Worm (Caenorhabditis elegans): ENCODE results near the gene C33A12.3.

Gene C33A12.3

DNA sequence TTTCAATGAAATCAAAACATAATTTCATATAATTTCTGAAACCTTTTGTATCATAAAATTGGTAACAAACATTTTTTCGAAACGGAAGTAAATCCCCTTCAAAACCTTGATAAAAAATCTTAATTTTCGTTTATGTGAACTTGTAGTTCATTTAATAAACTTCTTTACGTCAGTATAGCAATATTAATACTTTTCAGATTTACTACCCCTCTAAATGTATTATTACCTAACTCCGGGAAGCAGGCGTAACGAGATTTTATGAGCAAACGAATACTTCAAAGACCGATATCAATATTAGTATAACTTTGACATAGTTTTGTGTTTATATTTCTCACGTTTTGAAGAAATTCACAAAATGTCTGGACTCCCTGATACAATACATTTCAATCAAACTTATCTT, 24.5 kb downstream of the C33A12.3 start, which contains the start of gene sru-1:
sru-1 (plus strand) TSS at position 301 of the 400 bp plus-strand sequence.
- no peak for TF ChIP-seq hnd-1 (tag; optimal IDR thresholded peaks at IDR 0.05)
- no peak for TF ChIP-seq tbx-11 (GFP tag; IDR thresholded peaks at IDR 0.05)
- no peak for TF ChIP-seq sea-1 (GFP tag; conservative IDR thresholded peaks at IDR 0.05)
- TF ChIP-seq F13C5.2 (tag; optimal IDR thresholded peaks at IDR 0.05), result no peak
- no peak for TF ChIP-seq ets-7 (tag; optimal IDR thresholded peaks at IDR 0.05)
- no peak for TF ChIP-seq scrt-1 (GFP tag; IDR thresholded peaks at IDR 0.05)
- TF ChIP-seq ceh-13 (GFP tag; optimal IDR thresholded peaks at IDR 0.05), result no peak
- TF ChIP-seq pes-1 (GFP tag; IDR thresholded peaks at IDR 0.05), result no peak
- no peak for TF ChIP-seq aly-1 (tag; optimal IDR thresholded peaks at IDR 0.05)
- no peak for TF ChIP-seq tbx-37 (GFP tag; conservative IDR thresholded peaks at IDR 0.05)
- no peak for TF ChIP-seq hmbx-1 (tag; optimal IDR thresholded peaks at IDR 0.05)
- TF ChIP-seq B0310.2 (tag; optimal IDR thresholded peaks at IDR 0.05), result no peak
- no peak for TF ChIP-seq hmg-4 (GFP tag; optimal IDR thresholded peaks at IDR 0.05)
- no peak for TF ChIP-seq flt-1 (GFP tag; IDR thresholded peaks at IDR 0.05)
- TF ChIP-seq ama-1 (optimal IDR thresholded peaks at IDR 0.05), result no peak

DNA sequence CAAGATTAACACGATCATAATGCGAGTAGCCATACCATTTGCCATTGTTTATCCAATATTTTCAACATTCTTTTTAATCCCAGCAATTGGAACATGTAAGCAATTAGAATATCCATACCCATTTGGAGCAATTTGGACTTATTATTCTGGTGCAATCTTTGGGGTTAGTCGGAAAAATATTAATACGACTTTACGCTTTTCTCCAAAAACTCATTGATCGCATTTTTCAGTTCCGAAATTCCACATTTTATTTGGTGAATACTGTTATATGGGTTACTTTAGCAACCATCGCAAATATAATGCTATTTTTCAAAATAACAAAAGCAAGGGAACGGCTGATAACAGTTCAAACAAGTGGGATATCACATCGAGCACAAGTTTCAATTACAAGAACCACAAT, 26.0 kb downstream of the C33A12.3 start:
- no peak for TF ChIP-seq hnd-1 (tag; optimal IDR thresholded peaks at IDR 0.05)
- no peak for TF ChIP-seq hmbx-1 (tag; optimal IDR thresholded peaks at IDR 0.05)
- TF ChIP-seq F13C5.2 (tag; optimal IDR thresholded peaks at IDR 0.05), result no peak
- no peak for TF ChIP-seq sea-1 (GFP tag; conservative IDR thresholded peaks at IDR 0.05)
- no peak for TF ChIP-seq hmg-4 (GFP tag; optimal IDR thresholded peaks at IDR 0.05)
- TF ChIP-seq ets-7 (tag; optimal IDR thresholded peaks at IDR 0.05), result no peak
- no peak for TF ChIP-seq pes-1 (GFP tag; IDR thresholded peaks at IDR 0.05)
- no peak for TF ChIP-seq flt-1 (GFP tag; IDR thresholded peaks at IDR 0.05)
- TF ChIP-seq aly-1 (tag; optimal IDR thresholded peaks at IDR 0.05), result no peak
- no peak for TF ChIP-seq ceh-13 (GFP tag; optimal IDR thresholded peaks at IDR 0.05)
- no peak for TF ChIP-seq B0310.2 (tag; optimal IDR thresholded peaks at IDR 0.05)
- TF ChIP-seq tbx-11 (GFP tag; IDR thresholded peaks at IDR 0.05), result no peak
- TF ChIP-seq tra-4 (tag; optimal IDR thresholded peaks at IDR 0.05), result no peak
- no peak for TF ChIP-seq scrt-1 (GFP tag; IDR thresholded peaks at IDR 0.05)
- no peak for TF ChIP-seq tbx-37 (GFP tag; conservative IDR thresholded peaks at IDR 0.05)
- no peak for TF ChIP-seq ceh-36 (tag; optimal IDR thresholded peaks at IDR 0.05)
- no peak for TF ChIP-seq ama-1 (optimal IDR thresholded peaks at IDR 0.05)

ce11 chrIV:9485972-9486371, 26.8 kb downstream of the C33A12.3 start, which contains the start of gene sru-2:
TSS of gene sru-2 (plus strand) at chrIV:9486272.
- no peak for TF ChIP-seq ama-1 (optimal IDR thresholded peaks at IDR 0.05)
- TF ChIP-seq ceh-13 (GFP tag; optimal IDR thresholded peaks at IDR 0.05), result no peak
- TF ChIP-seq tra-4 (tag; optimal IDR thresholded peaks at IDR 0.05), result no peak
- TF ChIP-seq hmg-4 (GFP tag; optimal IDR thresholded peaks at IDR 0.05), result no peak
- TF ChIP-seq pes-1 (GFP tag; IDR thresholded peaks at IDR 0.05), result no peak
- TF ChIP-seq sea-1 (GFP tag; conservative IDR thresholded peaks at IDR 0.05), result no peak
- no peak for TF ChIP-seq B0310.2 (tag; optimal IDR thresholded peaks at IDR 0.05)
- TF ChIP-seq tbx-11 (GFP tag; IDR thresholded peaks at IDR 0.05), result no peak
- no peak for TF ChIP-seq scrt-1 (GFP tag; IDR thresholded peaks at IDR 0.05)

- TF ChIP-seq F13C5.2 (tag; optimal IDR thresholded peaks at IDR 0.05) (no peak), scrt-1 (GFP tag; IDR thresholded peaks at IDR 0.05) (no peak), ceh-13 (GFP tag; optimal IDR thresholded peaks at IDR 0.05) (no peak), ama-1 (optimal IDR thresholded peaks at IDR 0.05) (no peak), tbx-37 (GFP tag; conservative IDR thresholded peaks at IDR 0.05) (no peak)
Measured at ce11 chrIV:9485040-9485439, 27.8 kb downstream of the C33A12.3 start, which contains the start of gene gadr-2. TSS of gene gadr-2 (minus strand) at chrIV:9485140.

DNA sequence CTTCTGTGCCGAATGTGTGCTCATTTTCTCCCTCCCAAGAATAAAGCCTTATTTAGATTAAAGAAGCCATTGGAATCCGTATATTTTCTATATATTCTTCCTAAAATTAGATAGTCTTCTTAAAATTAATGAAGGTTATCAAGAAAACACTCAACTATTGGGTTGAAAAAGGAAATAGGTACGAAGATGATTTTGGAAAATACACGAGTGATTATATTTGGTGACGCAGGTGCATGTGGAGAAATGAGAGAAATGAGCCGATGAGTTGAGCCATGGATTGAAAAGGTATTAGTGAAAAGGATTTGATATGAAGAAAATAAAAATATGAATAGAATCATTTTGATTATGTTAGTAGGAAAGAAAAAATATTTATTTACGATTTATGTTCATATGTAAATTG, 31.9 kb downstream of the C33A12.3 start, which contains the start of gene cng-3:
cng-3 (minus strand) TSS at position 102 of the 400 bp plus-strand sequence.
- TF ChIP-seq ama-1 (optimal IDR thresholded peaks at IDR 0.05) (no peak), tbx-11 (GFP tag; IDR thresholded peaks at IDR 0.05) (no peak), ceh-36 (tag; optimal IDR thresholded peaks at IDR 0.05) (no peak), ceh-13 (GFP tag; optimal IDR thresholded peaks at IDR 0.05) (no peak), B0310.2 (tag; optimal IDR thresholded peaks at IDR 0.05) (no peak), ets-7 (tag; optimal IDR thresholded peaks at IDR 0.05) (no peak), tbx-37 (GFP tag; conservative IDR thresholded peaks at IDR 0.05) (no peak), hmbx-1 (tag; optimal IDR thresholded peaks at IDR 0.05) (no peak)

ce11 chrIV:9477135-9477928, 35.5 kb downstream of the C33A12.3 start, which contains the start of gene wrt-3:
TSS of gene wrt-3 (minus strand) at chrIV:9477456.
- TF ChIP-seq tra-4 (tag; optimal IDR thresholded peaks at IDR 0.05) (peak; percentile 87), pes-1 (GFP tag; IDR thresholded peaks at IDR 0.05) (peak; percentile 98), sea-1 (GFP tag; conservative IDR thresholded peaks at IDR 0.05) (no peak; the same call in 1 of the 2 replicates), ceh-13 (GFP tag; optimal IDR thresholded peaks at IDR 0.05) (peak; percentile 93), F13C5.2 (tag; optimal IDR thresholded peaks at IDR 0.05) (peak; percentile 91), hmbx-1 (tag; optimal IDR thresholded peaks at IDR 0.05) (peak; percentile 81), scrt-1 (GFP tag; IDR thresholded peaks at IDR 0.05) (peak; percentile 99), B0310.2 (tag; optimal IDR thresholded peaks at IDR 0.05) (peak; percentile 92), ets-7 (tag; optimal IDR thresholded peaks at IDR 0.05) (peak; percentile 86), ceh-36 (tag; optimal IDR thresholded peaks at IDR 0.05) (peak; percentile 95), tbx-11 (GFP tag; IDR thresholded peaks at IDR 0.05) (peak; percentile 98), tbx-37 (GFP tag; conservative IDR thresholded peaks at IDR 0.05) (peak; percentile 94), ama-1 (optimal IDR thresholded peaks at IDR 0.05) (no peak), hnd-1 (tag; optimal IDR thresholded peaks at IDR 0.05) (peak; percentile 87), aly-1 (tag; optimal IDR thresholded peaks at IDR 0.05) (peak; percentile 95), hmg-4 (GFP tag; optimal IDR thresholded peaks at IDR 0.05) (no peak), flt-1 (GFP tag; IDR thresholded peaks at IDR 0.05) (peak; percentile 95)

- TF ChIP-seq hmbx-1 (tag; optimal IDR thresholded peaks at IDR 0.05) (no peak), hmg-4 (GFP tag; optimal IDR thresholded peaks at IDR 0.05) (no peak), pes-1 (GFP tag; IDR thresholded peaks at IDR 0.05) (no peak), tbx-37 (GFP tag; conservative IDR thresholded peaks at IDR 0.05) (no peak), aly-1 (tag; optimal IDR thresholded peaks at IDR 0.05) (no peak), sea-1 (GFP tag; conservative IDR thresholded peaks at IDR 0.05) (no peak), tbx-11 (GFP tag; IDR thresholded peaks at IDR 0.05) (no peak), hnd-1 (tag; optimal IDR thresholded peaks at IDR 0.05) (no peak), ama-1 (optimal IDR thresholded peaks at IDR 0.05) (no peak), scrt-1 (GFP tag; IDR thresholded peaks at IDR 0.05) (no peak), F13C5.2 (tag; optimal IDR thresholded peaks at IDR 0.05) (no peak), ceh-13 (GFP tag; optimal IDR thresholded peaks at IDR 0.05) (no peak), ceh-36 (tag; optimal IDR thresholded peaks at IDR 0.05) (no peak), B0310.2 (tag; optimal IDR thresholded peaks at IDR 0.05) (no peak), ets-7 (tag; optimal IDR thresholded peaks at IDR 0.05) (no peak), flt-1 (GFP tag; IDR thresholded peaks at IDR 0.05) (no peak), tra-4 (tag; optimal IDR thresholded peaks at IDR 0.05) (no peak)
Measured at ce11 chrIV:9469293-9469692, 43.5 kb downstream of the C33A12.3 start.

Measured in whole organism, early embryonic.